Fruit fly (Drosophila melanogaster) whole organism, prepupa: ENCODE results near the gene Mettl4.

ENCODE experiments used
- Blimp-1 ChIP-seq: fragments of 200-800 bp; sonication (Bioruptor generic); optimal IDR thresholded peaks from 3 replicates; lab custom pipeline; 2017; ENCODE audit warnings: missing biosample characterization, missing genetic modification characterization, mild to moderate bottlenecking, moderate library complexity, missing genetic modification reagents
- CG8319 ChIP-seq: fragments of 200-800 bp; sonication (Bioruptor generic); optimal IDR thresholded peaks from 3 replicates; lab custom pipeline; 2016; ENCODE audit warnings: missing biosample characterization, missing genetic modification characterization
- CG8632 ChIP-seq: fragments of 200-800 bp; sonication (Bioruptor generic); optimal IDR thresholded peaks from 3 replicates; lab custom pipeline; 2016; ENCODE audit warnings: missing biosample characterization, missing genetic modification characterization
- Ets21C ChIP-seq: fragments of 200-800 bp; sonication (Bioruptor generic); optimal IDR thresholded peaks from 3 replicates; lab custom pipeline; 2016; ENCODE audit warnings: missing biosample characterization, missing genetic modification characterization
- dac ChIP-seq: fragments of 200-800 bp; sonication (Bioruptor generic); optimal IDR thresholded peaks from 2 replicates; lab custom pipeline; 2017; ENCODE audit warnings: missing biosample characterization, mild to moderate bottlenecking, missing genetic modification characterization
- fkh ChIP-seq: fragments of 200-800 bp; sonication (Bioruptor generic); optimal IDR thresholded peaks from 3 replicates; lab custom pipeline; 2017; ENCODE audit warnings: missing biosample characterization, mild to moderate bottlenecking, missing genetic modification characterization, moderate library complexity
- salr ChIP-seq, 2 experiments: fragments of 200-800 bp; sonication (Bioruptor generic); optimal IDR thresholded peaks; 3 replicates each; lab custom pipeline; 2016 to 2018; ENCODE audit warnings: missing biosample characterization in 2 of 2, missing genetic modification characterization in 2 of 2, mild to moderate bottlenecking in 1 of 2
- spab ChIP-seq: fragments of 200-800 bp; sonication (Bioruptor generic); optimal IDR thresholded peaks from 2 replicates; lab custom pipeline; 2017; ENCODE audit warnings: missing biosample characterization, mild to moderate bottlenecking, missing genetic modification characterization, missing genetic modification reagents

DNA sequence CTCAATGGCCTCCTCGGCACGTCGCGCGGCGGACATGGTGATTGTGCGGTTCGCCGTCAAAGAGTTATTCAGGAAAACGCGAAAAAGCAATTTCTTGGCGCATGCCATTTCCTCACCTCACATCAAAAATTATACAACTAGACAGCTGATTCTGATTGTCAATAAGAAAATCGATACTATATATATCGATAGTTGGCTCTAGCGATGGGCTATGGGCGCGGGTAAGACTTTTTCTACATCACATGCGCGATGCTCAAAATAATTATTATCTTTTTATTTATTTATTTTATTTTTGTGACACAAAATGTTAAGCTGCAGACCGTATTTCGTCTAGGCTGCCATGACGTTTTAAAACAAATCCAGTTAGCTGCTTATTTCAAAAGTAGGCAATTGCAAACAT is 36.7 kb downstream of the Mettl4 start, which contains the start of gene CG10340:
- TF ChIP-seq CG8319 (GFP tag; lab: Kevin White, UChicago) (no peak), fkh (GFP tag; lab: Kevin White, UChicago) (no peak), dac (GFP tag; lab: Kevin White, UChicago) (no peak), Blimp-1 (GFP tag; lab: Kevin White, UChicago) (no peak), spab (GFP tag; lab: Kevin White, UChicago) (no peak), Ets21C (GFP tag; lab: Kevin White, UChicago) (no peak), CG8632 (no peak), salr (GFP tag; optimal IDR thresholded peaks at IDR 0.05; lab: Kevin White, UChicago) (no peak)
